Worm (Caenorhabditis elegans): Measurements from ENCODE around the gene madf-8.

The madf-8 gene

ce11 chrIII:3623772-3624171 is 26.9 kb downstream of the madf-8 start:
- TF ChIP-seq dao-5 (tag; optimal IDR thresholded peaks at IDR 0.05): no peak

ce11 chrIII:3621211-3621897 is 29.3 kb downstream of the madf-8 start:
- no peak for TF ChIP-seq him-1 (tag; optimal IDR thresholded peaks at IDR 0.05)
- no peak for TF ChIP-seq W03F9.2 (tag; optimal IDR thresholded peaks at IDR 0.05)
- TF ChIP-seq dao-5 (tag; optimal IDR thresholded peaks at IDR 0.05): no peak

ce11 chrIII:3620652-3621051 is 30.0 kb downstream of the madf-8 start:
- no peak for TF ChIP-seq dao-5 (tag; optimal IDR thresholded peaks at IDR 0.05)
- TF ChIP-seq W03F9.2 (tag; optimal IDR thresholded peaks at IDR 0.05): no peak
- no peak for TF ChIP-seq him-1 (tag; optimal IDR thresholded peaks at IDR 0.05)

- TF ChIP-seq W03F9.2 (tag; optimal IDR thresholded peaks at IDR 0.05) (peak; percentile 13), dao-5 (tag; optimal IDR thresholded peaks at IDR 0.05) (no peak)
Observed at ce11 chrIII:3619621-3620261, 30.9 kb downstream of the madf-8 start.

- TF ChIP-seq dao-5 (tag; optimal IDR thresholded peaks at IDR 0.05): no peak
Observed at ce11 chrIII:3612882-3613479, 37.7 kb downstream of the madf-8 start.

- TF ChIP-seq him-1 (tag; optimal IDR thresholded peaks at IDR 0.05): peak; percentile 8
- TF ChIP-seq dao-5 (tag; optimal IDR thresholded peaks at IDR 0.05): no peak
Observed at ce11 chrIII:3612387-3612786, 38.2 kb downstream of the madf-8 start.

ce11 chrIII:3605681-3606080 is 45.0 kb downstream of the madf-8 start:
- TF ChIP-seq dao-5 (tag; optimal IDR thresholded peaks at IDR 0.05): no peak
- TF ChIP-seq W03F9.2 (tag; optimal IDR thresholded peaks at IDR 0.05): no peak
- TF ChIP-seq him-1 (tag; optimal IDR thresholded peaks at IDR 0.05): no peak

ce11 chrIII:3601271-3601670 is 49.4 kb downstream of the madf-8 start:
- TF ChIP-seq W03F9.2 (tag; optimal IDR thresholded peaks at IDR 0.05) (no peak), dao-5 (tag; optimal IDR thresholded peaks at IDR 0.05) (no peak), him-1 (tag; optimal IDR thresholded peaks at IDR 0.05) (no peak)
